Worm (Caenorhabditis elegans): ENCODE results near the gene ifta-2.
A peak's percentile ranks its signal among the peaks of the same experiment; 100 is the strongest.

ifta-2 gene

ce11 chrIV:17273602-17274110, 28.2 kb downstream of the ifta-2 start, which contains the start of gene gln-5:
TSS of gene gln-5 (minus strand) at chrIV:17273652.
- TF ChIP-seq aly-2 (tag; optimal IDR thresholded peaks at IDR 0.05) = no peak
- no peak for TF ChIP-seq nfya-1 (tag; optimal IDR thresholded peaks at IDR 0.05; ENCODE audit: insufficient read depth)
- no peak for TF ChIP-seq lsy-12 (tag; optimal IDR thresholded peaks at IDR 0.05)
- TF ChIP-seq pha-4 (tag; optimal IDR thresholded peaks at IDR 0.05) = no peak
- no peak for TF ChIP-seq ceh-28 (tag; optimal IDR thresholded peaks at IDR 0.05)
- no peak for TF ChIP-seq nhr-12 (tag; optimal IDR thresholded peaks at IDR 0.05)

DNA sequence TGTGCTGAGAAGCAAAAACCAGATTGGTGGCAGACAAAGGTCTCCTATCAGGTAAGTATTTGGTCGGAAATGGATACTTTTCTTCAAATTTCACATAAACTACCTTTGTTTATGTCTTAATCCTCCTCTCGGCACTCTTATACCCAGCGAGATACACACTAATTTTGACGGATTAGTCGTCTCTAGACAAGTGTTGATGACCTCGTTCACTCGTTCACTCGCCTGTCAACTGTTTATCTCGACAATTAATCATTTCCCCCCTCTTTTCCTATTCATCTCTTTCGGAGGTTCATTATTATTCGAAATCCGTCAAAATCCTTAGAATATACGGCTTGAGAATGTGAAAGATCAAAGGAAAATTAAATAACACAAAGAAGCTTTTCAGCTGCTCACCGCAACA, 32.1 kb downstream of the ifta-2 start:
- TF ChIP-seq mdl-1 (tag; optimal IDR thresholded peaks at IDR 0.05) (no peak), fkh-10 (GFP tag; optimal IDR thresholded peaks at IDR 0.05) (no peak), skn-1 (tag; optimal IDR thresholded peaks at IDR 0.05) (no peak), unc-39 (tag; optimal IDR thresholded peaks at IDR 0.05) (no peak), lin-15B (tag; optimal IDR thresholded peaks at IDR 0.05) (no peak), elt-2 (tag; optimal IDR thresholded peaks at IDR 0.05) (no peak), lin-39 (tag; optimal IDR thresholded peaks at IDR 0.05) (no peak), nhr-25 (tag; optimal IDR thresholded peaks at IDR 0.05) (peak; percentile 25)

ce11 chrIV:17269042-17269441, 32.8 kb downstream of the ifta-2 start, which contains the start of gene atgp-1:
TSS of gene atgp-1 (plus strand) at chrIV:17269342.
- TF ChIP-seq lin-15B (tag; optimal IDR thresholded peaks at IDR 0.05) = no peak

ce11 chrIV:17268628-17269027, 33.2 kb downstream of the ifta-2 start:
- TF ChIP-seq ZK546.5 (tag; optimal IDR thresholded peaks at IDR 0.05) (no peak), fkh-2 (tag; optimal IDR thresholded peaks at IDR 0.05) (no peak), nhr-11 (tag; optimal IDR thresholded peaks at IDR 0.05) (no peak), lin-39 (tag; optimal IDR thresholded peaks at IDR 0.05) (peak; percentile 67), ceh-28 (tag; optimal IDR thresholded peaks at IDR 0.05) (no peak), nhr-12 (tag; optimal IDR thresholded peaks at IDR 0.05) (no peak), tbx-2 (tag; optimal IDR thresholded peaks at IDR 0.05) (no peak), elt-3 (tag; optimal IDR thresholded peaks at IDR 0.05) (no peak), mml-1 (tag; optimal IDR thresholded peaks at IDR 0.05) (no peak), daf-12 (tag; optimal IDR thresholded peaks at IDR 0.05) (no peak), fkh-10 (GFP tag; optimal IDR thresholded peaks at IDR 0.05) (no peak), nhr-77 (tag; optimal IDR thresholded peaks at IDR 0.05) (no peak), pha-4 (tag; optimal IDR thresholded peaks at IDR 0.05) (peak; percentile 28), nhr-237 (tag; optimal IDR thresholded peaks at IDR 0.05) (no peak), fos-1 (tag; optimal IDR thresholded peaks at IDR 0.05) (no peak), nhr-67 (tag; optimal IDR thresholded peaks at IDR 0.05) (no peak), ceh-82 (tag; optimal IDR thresholded peaks at IDR 0.05) (no peak), ceh-9 (tag; optimal IDR thresholded peaks at IDR 0.05) (no peak), elt-2 (tag; optimal IDR thresholded peaks at IDR 0.05) (peak; percentile 15), pqm-1 (tag; optimal IDR thresholded peaks at IDR 0.05) (peak; percentile 4), nhr-43 (tag; optimal IDR thresholded peaks at IDR 0.05; ENCODE audit: poor library complexity, severe bottlenecking) (no peak), elt-1 (tag; optimal IDR thresholded peaks at IDR 0.05) (no peak), unc-62 (GFP tag; optimal IDR thresholded peaks at IDR 0.05) (no peak), eor-1 (tag; optimal IDR thresholded peaks at IDR 0.05) (no peak), hmg-11 (tag; optimal IDR thresholded peaks at IDR 0.05) (peak; percentile 90), nhr-76 (tag; optimal IDR thresholded peaks at IDR 0.05) (no peak), zag-1 (tag; optimal IDR thresholded peaks at IDR 0.05) (no peak), ztf-4 (tag; optimal IDR thresholded peaks at IDR 0.05) (no peak), nhr-23 (tag; optimal IDR thresholded peaks at IDR 0.05) (peak; percentile 42), skn-1 (tag; optimal IDR thresholded peaks at IDR 0.05) (no peak), nfya-1 (tag; optimal IDR thresholded peaks at IDR 0.05; ENCODE audit: insufficient read depth) (peak; percentile 66), snpc-4 (tag; optimal IDR thresholded peaks at IDR 0.05) (peak; percentile 28), aly-2 (tag; optimal IDR thresholded peaks at IDR 0.05) (no peak), unc-39 (tag; optimal IDR thresholded peaks at IDR 0.05) (no peak), lin-15B (tag; optimal IDR thresholded peaks at IDR 0.05) (peak; percentile 5), mdl-1 (tag; optimal IDR thresholded peaks at IDR 0.05) (no peak), R02D3.7 (tag; optimal IDR thresholded peaks at IDR 0.05) (no peak), nhr-25 (tag; optimal IDR thresholded peaks at IDR 0.05) (no peak), jun-1 (tag; optimal IDR thresholded peaks at IDR 0.05) (no peak), egl-27 (tag; optimal IDR thresholded peaks at IDR 0.05) (no peak), egl-5 (tag; optimal IDR thresholded peaks at IDR 0.05) (peak; percentile 93), ama-1 (optimal IDR thresholded peaks at IDR 0.05) (no peak), lsy-12 (tag; optimal IDR thresholded peaks at IDR 0.05) (no peak), ztf-11 (tag; optimal IDR thresholded peaks at IDR 0.05) (no peak), ceh-16 (tag; optimal IDR thresholded peaks at IDR 0.05) (no peak), sea-2 (GFP tag; optimal IDR thresholded peaks at IDR 0.05) (no peak)

Measured in whole organism, L3 larva.